Worm (Caenorhabditis elegans) whole organism, L3 larva: ENCODE data around the gene drr-1.

Source experiments
- R02D3.7 ChIP-seq: fragments of 150-350 bp; optimal IDR thresholded peaks from 2 replicates; lab custom pipeline; 2014; ENCODE audit warnings: missing biosample characterization, missing genetic modification characterization
- ZK546.5 ChIP-seq: sonication (generic microtip); optimal IDR thresholded peaks from 2 replicates; lab custom pipeline; 2017; ENCODE audit warnings: missing biosample characterization, missing genetic modification characterization
- aly-2 ChIP-seq: fragments of 150-350 bp; optimal IDR thresholded peaks from 2 replicates; lab custom pipeline; 2014; ENCODE audit warnings: missing biosample characterization, missing genetic modification characterization
- ama-1 ChIP-seq: fragments of 150-350 bp; optimal IDR thresholded peaks from 2 replicates; lab custom pipeline; 2018
- ceh-16 ChIP-seq: sonication (generic microtip); optimal IDR thresholded peaks from 2 replicates; lab custom pipeline; 2017; ENCODE audit warnings: missing biosample characterization, missing genetic modification characterization
- ceh-82 ChIP-seq: fragments of 150-350 bp; optimal IDR thresholded peaks from 2 replicates; lab custom pipeline; 2014; ENCODE audit warnings: missing biosample characterization, missing genetic modification characterization
- ceh-9 ChIP-seq: sonication (generic microtip); optimal IDR thresholded peaks from 2 replicates; lab custom pipeline; 2018; ENCODE audit warnings: missing biosample characterization, missing genetic modification characterization
- egl-5 ChIP-seq: fragments of 150-350 bp; optimal IDR thresholded peaks from 2 replicates; lab custom pipeline; 2017; ENCODE audit warnings: missing biosample characterization, missing genetic modification reagents, missing genetic modification characterization, inconsistent platforms
- elt-1 ChIP-seq: fragments of 150-350 bp; optimal IDR thresholded peaks from 2 replicates; lab custom pipeline; 2014; ENCODE audit warnings: missing biosample characterization, missing genetic modification characterization
- elt-2 ChIP-seq: sonication (generic microtip); optimal IDR thresholded peaks from 2 replicates; lab custom pipeline; 2016; ENCODE audit warnings: missing genetic modification reagents, mild to moderate bottlenecking, missing genetic modification characterization, missing compliant biosample characterization
- elt-3 ChIP-seq, 3 experiments: fragments of 150-350 bp in 1 of 3; sonication (generic microtip) in 2 of 3; optimal IDR thresholded peaks; 2 replicates in 2 of 3; 4 replicates in 1 of 3; lab custom pipeline; 2014 to 2017; ENCODE audit warnings: missing biosample characterization in 3 of 3, missing genetic modification characterization in 3 of 3
- eor-1 ChIP-seq, 2 experiments: fragments of 150-350 bp; optimal IDR thresholded peaks; 2 replicates each; lab custom pipeline; 2014 to 2018; ENCODE audit warnings: missing biosample characterization in 2 of 2, missing genetic modification characterization in 2 of 2
- fkh-2 ChIP-seq: fragments of 150-350 bp; optimal IDR thresholded peaks from 2 replicates; lab custom pipeline; 2014; ENCODE audit warnings: missing biosample characterization, missing genetic modification reagents, missing genetic modification characterization
- fos-1 ChIP-seq: fragments of 150-350 bp; optimal IDR thresholded peaks from 2 replicates; lab custom pipeline; 2014; ENCODE audit warnings: missing biosample characterization, missing genetic modification characterization
- jun-1 ChIP-seq: fragments of 150-350 bp; optimal IDR thresholded peaks from 2 replicates; lab custom pipeline; 2014; ENCODE audit warnings: missing biosample characterization, missing genetic modification reagents, missing genetic modification characterization
- lin-15B ChIP-seq: fragments of 150-350 bp; optimal IDR thresholded peaks from 2 replicates; lab custom pipeline; 2014; ENCODE audit warnings: missing biosample characterization, missing genetic modification characterization
- lin-39 ChIP-seq: fragments of 150-350 bp; optimal IDR thresholded peaks from 2 replicates; lab custom pipeline; 2018; ENCODE audit warnings: missing biosample characterization, missing genetic modification reagents, missing genetic modification characterization
- lsy-12 ChIP-seq: sonication (generic microtip); optimal IDR thresholded peaks from 2 replicates; lab custom pipeline; 2016; ENCODE audit warnings: mild to moderate bottlenecking, missing genetic modification characterization, missing compliant biosample characterization
- mdl-1 ChIP-seq: fragments of 150-350 bp; optimal IDR thresholded peaks from 2 replicates; lab custom pipeline; 2014; ENCODE audit warnings: missing biosample characterization, missing genetic modification characterization
- mml-1 ChIP-seq: fragments of 150-350 bp; sonication (generic microtip); optimal IDR thresholded peaks from 3 replicates; lab custom pipeline; 2014; ENCODE audit warnings: missing biosample characterization, missing genetic modification characterization
- nfya-1 ChIP-seq: sonication (generic microtip); optimal IDR thresholded peaks from 2 replicates; lab custom pipeline; 2017; ENCODE audit warnings: missing genetic modification characterization, mild to moderate bottlenecking, missing compliant biosample characterization, antibody characterized with exemption, moderate library complexity; ENCODE audit not compliant: insufficient read depth
- nhr-11 ChIP-seq: fragments of 150-350 bp; optimal IDR thresholded peaks from 2 replicates; lab custom pipeline; 2014; ENCODE audit warnings: missing biosample characterization, missing genetic modification characterization
- nhr-12 ChIP-seq: fragments of 150-350 bp; optimal IDR thresholded peaks from 2 replicates; lab custom pipeline; 2014; ENCODE audit warnings: missing biosample characterization, missing genetic modification characterization
- nhr-23 ChIP-seq: fragments of 150-350 bp; optimal IDR thresholded peaks from 2 replicates; lab custom pipeline; 2014; ENCODE audit warnings: missing biosample characterization, missing genetic modification reagents, missing genetic modification characterization
- nhr-237 ChIP-seq: fragments of 150-350 bp; optimal IDR thresholded peaks from 2 replicates; lab custom pipeline; 2014; ENCODE audit warnings: missing biosample characterization, missing genetic modification characterization
- nhr-25 ChIP-seq: sonication (generic microtip); optimal IDR thresholded peaks from 2 replicates; lab custom pipeline; 2017; ENCODE audit warnings: missing biosample characterization, missing genetic modification characterization
- nhr-28 ChIP-seq: fragments of 150-350 bp; optimal IDR thresholded peaks from 2 replicates; lab custom pipeline; 2014; ENCODE audit warnings: missing biosample characterization, missing genetic modification characterization
- nhr-43 ChIP-seq: sonication (generic microtip); optimal IDR thresholded peaks from 2 replicates; lab custom pipeline; 2016; ENCODE audit warnings: mild to moderate bottlenecking, missing genetic modification characterization, missing compliant biosample characterization; ENCODE audit not compliant: poor library complexity, severe bottlenecking
- pha-4 ChIP-seq: fragments of 150-350 bp; optimal IDR thresholded peaks from 2 replicates; lab custom pipeline; 2014; ENCODE audit warnings: missing biosample characterization, missing genetic modification reagents, missing genetic modification characterization
- sea-2 ChIP-seq: fragments of 150-350 bp; sonication (generic microtip); optimal IDR thresholded peaks from 4 replicates; lab custom pipeline; 2014; ENCODE audit warnings: missing biosample characterization, missing genetic modification reagents, missing genetic modification characterization
- skn-1 ChIP-seq: fragments of 150-350 bp; optimal IDR thresholded peaks from 2 replicates; lab custom pipeline; 2014; ENCODE audit warnings: missing biosample characterization, missing genetic modification characterization
- snpc-4 ChIP-seq: fragments of 150-350 bp; optimal IDR thresholded peaks from 2 replicates; lab custom pipeline; 2014; ENCODE audit warnings: missing biosample characterization, missing genetic modification characterization
- tbx-2 ChIP-seq: sonication (generic microtip); optimal IDR thresholded peaks from 2 replicates; lab custom pipeline; 2016; ENCODE audit warnings: mild to moderate bottlenecking, missing genetic modification characterization, missing compliant biosample characterization
- unc-39 ChIP-seq: sonication (generic microtip); optimal IDR thresholded peaks from 4 replicates; lab custom pipeline; 2017; ENCODE audit warnings: missing biosample characterization, missing genetic modification characterization
- unc-62 ChIP-seq: fragments of 150-350 bp; sonication (generic microtip); optimal IDR thresholded peaks from 4 replicates; lab custom pipeline; 2014; ENCODE audit warnings: missing biosample characterization, missing genetic modification reagents, missing genetic modification characterization
- ztf-11 ChIP-seq: fragments of 150-350 bp; optimal IDR thresholded peaks from 2 replicates; lab custom pipeline; 2014; ENCODE audit warnings: missing biosample characterization, missing genetic modification characterization

The drr-1 gene

ce11 chrII:13530657-13531056, 35.0 kb upstream of the drr-1 start:
- TF ChIP-seq snpc-4 (tag; lab: Kevin White, UChicago) (no peak), pha-4 (tag; lab: Kevin White, UChicago) (no peak), nhr-23 (tag; lab: Kevin White, UChicago) (no peak), unc-39 (tag; lab: Kevin White, UChicago) (no peak), elt-3 (tag; optimal IDR thresholded peaks at IDR 0.05; lab: Kevin White, UChicago) (no peak), jun-1 (tag; lab: Kevin White, UChicago) (no peak), lin-15B (no peak)

DNA sequence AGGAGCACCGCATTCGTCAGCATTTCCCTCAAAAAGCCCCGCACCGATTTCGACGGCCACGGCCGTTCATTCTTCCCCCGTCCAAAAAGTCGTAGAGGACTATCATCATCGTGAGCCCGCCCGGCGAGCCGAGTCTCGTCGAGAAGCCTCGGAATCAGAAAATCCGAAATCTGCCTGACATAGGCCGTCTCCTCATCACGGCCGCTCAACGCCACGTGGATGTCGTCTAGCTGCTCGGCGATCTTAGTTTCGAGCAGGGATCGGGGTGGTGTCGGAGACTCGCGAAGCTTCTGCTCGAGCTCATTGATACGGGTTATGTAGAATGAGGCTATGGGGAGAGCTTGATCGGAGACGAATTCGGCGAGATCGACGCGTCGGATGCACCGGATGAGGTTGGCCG, 33.4 kb upstream of the drr-1 start:
- TF ChIP-seq mml-1 (tag; lab: Kevin White, UChicago) (no peak), skn-1 (tag; lab: Kevin White, UChicago) (no peak), elt-1 (tag; lab: Kevin White, UChicago) (no peak), fos-1 (no peak), nfya-1 (tag; lab: Kevin White, UChicago) (no peak), ceh-16 (tag; lab: Kevin White, UChicago) (no peak), nhr-11 (no peak), ztf-11 (tag; lab: Kevin White, UChicago) (no peak), ZK546.5 (tag; lab: Kevin White, UChicago) (no peak), pha-4 (tag; lab: Kevin White, UChicago) (no peak), sea-2 (GFP tag; lab: Kevin White, UChicago) (no peak)

DNA sequence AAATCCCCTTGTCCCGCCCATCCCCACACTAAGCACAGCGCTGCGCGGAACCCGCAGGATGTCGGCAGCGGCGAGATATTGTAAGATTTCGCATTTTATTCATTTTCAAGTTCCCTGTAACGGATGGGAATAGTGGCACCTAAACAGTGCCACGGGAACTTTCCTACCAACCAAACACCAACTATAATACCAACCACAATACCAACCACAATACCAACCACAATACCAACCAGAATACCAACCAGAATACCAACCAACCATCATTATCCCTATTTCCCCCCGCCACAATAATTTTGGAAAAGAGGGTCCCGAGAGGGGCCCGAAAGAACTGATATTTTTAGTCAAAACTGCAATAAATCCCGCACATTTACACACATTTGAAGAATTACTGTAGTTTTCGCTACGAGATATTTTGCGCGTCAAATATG, 26.3 kb upstream of the drr-1 start:
- TF ChIP-seq ceh-82 (tag; lab: Kevin White, UChicago) = no peak
- TF ChIP-seq fkh-2 = no peak
- no peak for TF ChIP-seq tbx-2 (tag; lab: Kevin White, UChicago)
- TF ChIP-seq nhr-237 (tag; lab: Kevin White, UChicago) = no peak
- TF ChIP-seq lin-39 (tag; lab: Kevin White, UChicago) = no peak
- TF ChIP-seq ceh-9 = no peak
- no peak for TF ChIP-seq lin-15B
- peak; percentile 89 for TF ChIP-seq snpc-4 (tag; lab: Kevin White, UChicago)
- TF ChIP-seq eor-1 (tag; optimal IDR thresholded peaks at IDR 0.05; lab: Kevin White, UChicago) = no peak
- TF ChIP-seq unc-62 (GFP tag; lab: Kevin White, UChicago) = no peak
- no peak for TF ChIP-seq ZK546.5 (tag; lab: Kevin White, UChicago)
- TF ChIP-seq ama-1 (lab: Kevin White, UChicago) = peak; percentile 77

DNA sequence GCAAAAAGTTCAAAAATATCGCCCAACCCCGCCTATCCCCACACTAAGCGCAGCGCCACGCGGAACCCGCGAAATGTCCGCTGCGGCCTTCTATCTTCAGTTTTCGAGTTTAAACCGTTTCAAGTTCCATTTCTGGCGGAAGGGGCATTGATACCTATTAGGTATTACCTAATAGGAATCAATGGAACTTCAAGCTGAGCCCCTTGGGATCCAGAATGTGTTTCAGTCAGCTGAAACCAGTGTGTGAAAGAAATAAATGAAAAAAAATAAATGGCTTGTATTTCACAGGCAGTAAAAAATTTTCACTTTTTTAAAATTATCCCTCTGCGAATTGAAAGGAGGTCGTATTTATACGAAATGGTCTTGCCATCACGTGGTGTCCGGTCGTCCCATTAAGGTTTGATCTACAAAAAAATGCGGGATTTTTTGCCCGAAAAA, 25.5 kb upstream of the drr-1 start:
- TF ChIP-seq elt-3 (tag; optimal IDR thresholded peaks at IDR 0.05; lab: Kevin White, UChicago) (peak in 1 of 3 experiments; percentile 21), aly-2 (tag; lab: Kevin White, UChicago) (no peak), snpc-4 (tag; lab: Kevin White, UChicago) (peak; percentile 92)

DNA sequence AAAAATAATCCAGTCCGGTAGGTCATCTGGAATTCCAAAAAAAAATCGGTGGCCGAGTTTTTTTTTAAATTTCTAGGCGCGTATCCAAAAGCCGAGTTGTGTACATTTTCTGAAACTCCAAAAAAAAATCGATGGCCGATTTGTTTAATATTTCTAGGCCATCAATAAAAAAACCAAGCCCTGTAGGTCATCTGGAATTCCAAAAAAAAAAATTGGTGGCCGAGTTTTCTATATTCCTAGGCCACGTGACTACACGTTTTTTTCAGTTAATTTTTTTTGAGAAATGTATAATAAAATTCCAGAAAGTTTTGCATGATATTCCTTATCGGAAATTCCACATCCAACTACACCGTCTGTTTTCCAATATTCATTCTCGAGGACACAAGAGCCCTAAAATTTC, 21.9 kb upstream of the drr-1 start, which contains the start of gene sre-45:
sre-45 (plus strand) TSS at position 301 of the 400 bp plus-strand sequence.
- TF ChIP-seq pha-4 (tag; lab: Kevin White, UChicago) (no peak), nhr-12 (no peak), nhr-43 (tag; lab: Kevin White, UChicago) (no peak), mdl-1 (tag; lab: Kevin White, UChicago) (no peak), sea-2 (GFP tag; lab: Kevin White, UChicago) (no peak), mml-1 (tag; lab: Kevin White, UChicago) (no peak), tbx-2 (tag; lab: Kevin White, UChicago) (no peak), egl-5 (tag; lab: Kevin White, UChicago) (no peak), nhr-25 (tag; lab: Kevin White, UChicago) (no peak), R02D3.7 (tag; lab: Kevin White, UChicago) (no peak), lsy-12 (tag; lab: Kevin White, UChicago) (no peak), elt-3 (tag; optimal IDR thresholded peaks at IDR 0.05; lab: Kevin White, UChicago) (no peak), ztf-11 (tag; lab: Kevin White, UChicago) (no peak), nhr-28 (no peak), nfya-1 (tag; lab: Kevin White, UChicago) (no peak), jun-1 (tag; lab: Kevin White, UChicago) (no peak), fkh-2 (no peak), elt-2 (no peak), nhr-11 (no peak), lin-39 (tag; lab: Kevin White, UChicago) (no peak)
